Fruit fly (Drosophila melanogaster) whole organism, wandering third instar larva: ENCODE data around the gene rdx.

Experiments
- Abd-B ChIP-seq: fragments of >200 bp; optimal IDR thresholded peaks from 2 replicates; lab custom pipeline; 2017; ENCODE audit warnings: missing biosample characterization, missing genetic modification characterization
- CG32264 ChIP-seq: fragments of 200-800 bp; sonication (Bioruptor generic); optimal IDR thresholded peaks from 2 replicates; lab custom pipeline; 2016; ENCODE audit warnings: missing biosample characterization, missing genetic modification characterization
- Dif ChIP-seq: fragments of 200-275, 200-300 bp; sonication (Bioruptor generic); optimal IDR thresholded peaks from 2 replicates; lab custom pipeline; 2018; ENCODE audit warnings: missing biosample characterization, missing genetic modification characterization; ENCODE audit not compliant: partially characterized antibody
- Hr78 ChIP-seq: fragments of >200 bp; optimal IDR thresholded peaks from 2 replicates; lab custom pipeline; 2017; ENCODE audit warnings: missing biosample characterization, missing genetic modification characterization
- Hr83 ChIP-seq: fragments of 200-300 bp; sonication (Bioruptor generic); optimal IDR thresholded peaks from 2 replicates; lab custom pipeline; 2016; ENCODE audit warnings: missing biosample characterization, mild to moderate bottlenecking, missing genetic modification characterization, moderate library complexity; ENCODE audit not compliant: poor library complexity, severe bottlenecking
- N ChIP-seq: fragments of >200 bp; optimal IDR thresholded peaks from 2 replicates; lab custom pipeline; 2018; ENCODE audit warnings: missing biosample characterization, missing external identifiers, missing genetic modification characterization
- OdsH ChIP-seq: fragments of 200-800 bp; sonication (Bioruptor generic); optimal IDR thresholded peaks from 2 replicates; lab custom pipeline; 2016; ENCODE audit warnings: missing biosample characterization, mild to moderate bottlenecking, missing genetic modification characterization
- dmrt93B ChIP-seq: fragments of 200-800 bp; sonication (Bioruptor generic); optimal IDR thresholded peaks from 2 replicates; lab custom pipeline; 2018; ENCODE audit warnings: missing biosample characterization, mild to moderate bottlenecking, missing genetic modification characterization
- foxo ChIP-seq, 2 experiments: fragments of 200-800 bp; sonication (Bioruptor generic); optimal IDR thresholded peaks; 2 replicates in 1 of 2; 3 replicates in 1 of 2; lab custom pipeline; 2016 to 2017; ENCODE audit warnings: missing biosample characterization in 2 of 2, missing genetic modification characterization in 2 of 2
- jim ChIP-seq: fragments of 175-275, 200-325 bp; sonication (Bioruptor generic); optimal IDR thresholded peaks from 2 replicates; lab custom pipeline; 2016; ENCODE audit warnings: missing biosample characterization, mild to moderate bottlenecking, missing genetic modification characterization
- lola ChIP-seq: fragments of >200 bp; optimal IDR thresholded peaks from 2 replicates; lab custom pipeline; 2017; ENCODE audit warnings: missing biosample characterization, missing genetic modification characterization
- pan ChIP-seq: fragments of >200 bp; optimal IDR thresholded peaks from 2 replicates; lab custom pipeline; 2017
- psq ChIP-seq: fragments of 200-800 bp; sonication (Bioruptor generic); optimal IDR thresholded peaks from 3 replicates; lab custom pipeline; 2017; ENCODE audit warnings: missing biosample characterization, mild to moderate bottlenecking, missing genetic modification characterization, moderate library complexity
- usp ChIP-seq: fragments of >200 bp; optimal IDR thresholded peaks from 2 replicates; lab custom pipeline; 2017; ENCODE audit warnings: missing biosample characterization, missing genetic modification characterization

DNA sequence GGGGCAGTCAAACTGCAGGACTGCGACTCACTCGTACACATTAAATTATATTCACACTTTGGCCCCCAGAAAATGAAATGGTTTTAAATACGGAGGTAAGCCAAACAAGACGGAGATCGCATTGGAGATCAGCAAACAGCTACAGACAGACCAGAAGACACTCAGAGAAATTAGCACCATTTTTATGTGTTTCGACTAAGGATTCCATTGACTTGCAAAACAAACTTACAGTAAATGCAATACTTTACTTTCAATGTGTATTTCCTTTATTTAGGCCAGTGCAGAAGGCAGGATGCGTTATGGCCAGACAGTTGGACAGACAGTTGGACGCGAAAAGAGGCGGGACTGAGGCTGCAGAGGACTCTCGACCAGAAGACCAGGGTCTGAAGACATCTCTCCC is 76.6 kb downstream of the rdx start:
- TF ChIP-seq psq (peak; percentile 42), usp (GFP tag; lab: Kevin White, UChicago) (no peak), pan (lab: Kevin White, UChicago) (no peak), dmrt93B (GFP tag; lab: Kevin White, UChicago) (no peak), OdsH (GFP tag; lab: Kevin White, UChicago) (peak; percentile 43), Hr78 (GFP tag; lab: Kevin White, UChicago) (no peak), Abd-B (GFP tag; lab: Kevin White, UChicago) (no peak), lola (GFP tag; lab: Kevin White, UChicago) (no peak), N (no peak), foxo (GFP tag; optimal IDR thresholded peaks at IDR 0.05; lab: Kevin White, UChicago) (peak in 1 of 2 experiments; percentile 49), CG32264 (no peak), Dif (no peak), Hr83 (no peak), jim (GFP tag; lab: Kevin White, UChicago) (no peak)
